Worm (Caenorhabditis elegans) whole organism, young adult: Measurements from ENCODE around the gene F49H6.8.

Source experiments
- B0261.1 ChIP-seq: sonication (generic microtip); optimal IDR thresholded peaks from 2 replicates; lab custom pipeline; 2016; ENCODE audit warnings: mild to moderate bottlenecking, missing genetic modification characterization, moderate library complexity, missing compliant biosample characterization
- F37B4.10 ChIP-seq: fragments of 200-800 bp; sonication (Bioruptor generic); IDR thresholded peaks from 2 replicates; pipeline ENCODE4 v1.3.6; 2022; ENCODE audit warnings: missing genetic modification characterization, missing compliant biosample characterization
- ceh-27 ChIP-seq: fragments of 200-800 bp; sonication (Bioruptor generic); optimal IDR thresholded peaks from 2 replicates; lab custom pipeline; 2018; ENCODE audit warnings: mild to moderate bottlenecking, missing genetic modification characterization, moderate library complexity, missing compliant biosample characterization
- efl-1 ChIP-seq: fragments of 150-350 bp; optimal IDR thresholded peaks from 2 replicates; lab custom pipeline; 2014; ENCODE audit warnings: missing biosample characterization, missing genetic modification reagents, missing genetic modification characterization
- ekl-4 ChIP-seq: fragments of 200-800 bp; sonication (Bioruptor generic); IDR thresholded peaks from 2 replicates; pipeline ENCODE4 v1.3.6; 2022; ENCODE audit warnings: missing genetic modification reagents, missing genetic modification characterization, missing compliant biosample characterization
- hmg-20 ChIP-seq: fragments of 200-800 bp; sonication (Bioruptor generic); IDR thresholded peaks from 2 replicates; pipeline ENCODE4 v1.3.6; 2022; ENCODE audit warnings: missing genetic modification reagents, missing genetic modification characterization, missing compliant biosample characterization
- hrde-1 ChIP-seq: sonication (generic microtip); optimal IDR thresholded peaks from 2 replicates; lab custom pipeline; 2016; ENCODE audit warnings: missing genetic modification characterization, mild to moderate bottlenecking, missing compliant biosample characterization, moderate library complexity, missing genotype, missing genetic modification reagents, borderline replicate concordance
- madf-6 ChIP-seq: fragments of 200-800 bp; sonication (Bioruptor generic); IDR thresholded peaks from 2 replicates; pipeline ENCODE4 v1.3.6; 2022; ENCODE audit warnings: missing genetic modification reagents, missing genetic modification characterization, missing compliant biosample characterization
- nhr-179 ChIP-seq: sonication (generic microtip); optimal IDR thresholded peaks from 2 replicates; lab custom pipeline; 2016; ENCODE audit warnings: mild to moderate bottlenecking, missing genetic modification characterization, missing compliant biosample characterization
- nhr-90 ChIP-seq: sonication (generic microtip); optimal IDR thresholded peaks from 2 replicates; lab custom pipeline; 2016; ENCODE audit warnings: missing genotype, mild to moderate bottlenecking, missing genetic modification characterization, missing compliant biosample characterization
- unc-130 ChIP-seq: sonication (generic microtip); optimal IDR thresholded peaks from 2 replicates; lab custom pipeline; 2016; ENCODE audit warnings: missing genetic modification reagents, missing genetic modification characterization, missing compliant biosample characterization

- TF ChIP-seq F37B4.10 (GFP tag; lab: Robert Waterston, UW) (no peak), nhr-179 (no peak), madf-6 (no peak), B0261.1 (tag; lab: Kevin White, UChicago) (no peak), ceh-27 (GFP tag; lab: Kevin White, UChicago) (no peak), nhr-90 (tag; lab: Kevin White, UChicago) (no peak), unc-130 (GFP tag; lab: Kevin White, UChicago) (no peak), hmg-20 (GFP tag; lab: Robert Waterston, UW) (no peak), ekl-4 (GFP tag; lab: Robert Waterston, UW) (no peak), efl-1 (GFP tag; lab: Kevin White, UChicago) (no peak), hrde-1 (tag; lab: Kevin White, UChicago) (no peak)
Measured at ce11 chrV:17016787-17017186, 5.7 kb downstream of the F49H6.8 start, which contains the start of gene srh-97.
